Fruit fly (Drosophila melanogaster): Measurements from ENCODE around the gene CG46525.
A peak's percentile ranks its signal among the peaks of the same experiment; 100 is the strongest.

Gene CG46525

dm6 chr3L:17486794-17487726, 12.0 kb downstream of the CG46525 start, which contains the start of gene Oatp74D (continued):
- TF ChIP-seq schlank (tag; optimal IDR thresholded peaks at IDR 0.05) (peak; percentile 21), CG10462 (GFP tag; optimal IDR thresholded peaks at IDR 0.05) (peak; percentile 36), crc (GFP tag; optimal IDR thresholded peaks at IDR 0.05) (no peak), kah (GFP tag; optimal IDR thresholded peaks at IDR 0.05) (no peak), sqz (GFP tag; optimal IDR thresholded peaks at IDR 0.05) (peak; percentile 64), Antp (GFP tag; optimal IDR thresholded peaks at IDR 0.05) (peak; percentile 28), Hr39 (optimal IDR thresholded peaks at IDR 0.05) (no peak), ATbp (GFP tag; optimal IDR thresholded peaks at IDR 0.05) (peak; percentile 81), CG17359 (tag; optimal IDR thresholded peaks at IDR 0.05) (peak; percentile 65), CG17802 (tag; optimal IDR thresholded peaks at IDR 0.05) (no peak), CG8089 (GFP tag; optimal IDR thresholded peaks at IDR 0.05) (no peak), H15 (GFP tag; IDR thresholded peaks at IDR 0.05) (0 out of 3 replicates have a peak, but pooled peaks have one; percentile 5), Atf-2 (GFP tag; optimal IDR thresholded peaks at IDR 0.05) (peak; percentile 11), esg (GFP tag; conservative IDR thresholded peaks at IDR 0.05) (no peak), disco-r (GFP tag; optimal IDR thresholded peaks at IDR 0.05) (no peak), gfzf (GFP tag; optimal IDR thresholded peaks at IDR 0.05) (no peak), Usf (GFP tag; optimal IDR thresholded peaks at IDR 0.05) (no peak), CG6791 (GFP tag; IDR thresholded peaks at IDR 0.05; ENCODE audit: partially characterized antibody) (peak; percentile 32; the same call in 1 of the 3 replicates), fd102C (GFP tag; optimal IDR thresholded peaks at IDR 0.05) (peak; percentile 49), sens (GFP tag) (peak; percentile 88), CG10321 (GFP tag; IDR thresholded peaks at IDR 0.05) (no peak), oc (tag; optimal IDR thresholded peaks at IDR 0.05) (peak; percentile 22), corto (GFP tag; optimal IDR thresholded peaks at IDR 0.05) (no peak), pb (GFP tag; optimal IDR thresholded peaks at IDR 0.05) (peak; percentile 18), sr (GFP tag; IDR thresholded peaks at IDR 0.05) (peak; percentile 68), CG1603 (tag; optimal IDR thresholded peaks at IDR 0.05) (peak; percentile 39), nom (GFP tag; optimal IDR thresholded peaks at IDR 0.05) (peak; percentile 20), CG6254 (GFP tag; optimal IDR thresholded peaks at IDR 0.05) (peak; percentile 52), CG1024 (GFP tag; IDR thresholded peaks at IDR 0.05) (no peak), NC2β (GFP tag; optimal IDR thresholded peaks at IDR 0.05) (peak; percentile 27), Bteb2 (GFP tag; optimal IDR thresholded peaks at IDR 0.05) (no peak), CG30020 (tag; optimal IDR thresholded peaks at IDR 0.05) (no peak), exex (tag; optimal IDR thresholded peaks at IDR 0.05) (peak; percentile 36), CG8388 (GFP tag; optimal IDR thresholded peaks at IDR 0.05) (peak; percentile 27), CG6272 (GFP tag; IDR thresholded peaks at IDR 0.05) (no peak), CG31388 (GFP tag; optimal IDR thresholded peaks at IDR 0.05) (no peak), CG4617 (GFP tag; optimal IDR thresholded peaks at IDR 0.05; ENCODE audit: borderline replicate concordance) (no peak), CG8478 (optimal IDR thresholded peaks at IDR 0.05) (no peak), Ets97D (GFP tag; optimal IDR thresholded peaks at IDR 0.05) (no peak), Mad (GFP tag; optimal IDR thresholded peaks at IDR 0.05) (no peak), Myb (GFP tag; optimal IDR thresholded peaks at IDR 0.05) (peak; percentile 17), Scr (GFP tag; IDR thresholded peaks at IDR 0.05; ENCODE audit: partially characterized antibody) (0 out of 2 replicates have a peak, but pooled peaks have one; percentile 28), CG32772 (GFP tag; IDR thresholded peaks at IDR 0.05) (no peak), gcm2 (GFP tag; optimal IDR thresholded peaks at IDR 0.05) (peak; percentile 16), CG7556 (GFP tag; optimal IDR thresholded peaks at IDR 0.05) (peak; percentile 38), lab (GFP tag; optimal IDR thresholded peaks at IDR 0.05) (peak; percentile 72), tio (GFP tag; optimal IDR thresholded peaks at IDR 0.05) (no peak), Gsc (GFP tag; IDR thresholded peaks at IDR 0.05) (no peak), CG18476 (GFP tag; optimal IDR thresholded peaks at IDR 0.05) (no peak)
